Worm (Caenorhabditis elegans) whole organism, L4 larva: ENCODE results near the gene Y57G11C.14.
A peak's percentile ranks its signal among the peaks of the same experiment; 100 is the strongest.

Source experiments
- D1046.2 ChIP-seq: fragments of 200-800 bp; sonication (Bioruptor generic); IDR thresholded peaks from 2 replicates; pipeline ENCODE4 v1.3.6; 2022; ENCODE audit warnings: missing genetic modification characterization, missing compliant biosample characterization
- F10B5.3 ChIP-seq: sonication (generic microtip); optimal IDR thresholded peaks from 2 replicates; lab custom pipeline; 2016; ENCODE audit warnings: mild to moderate bottlenecking, missing genetic modification characterization, missing compliant biosample characterization
- T20F7.1 ChIP-seq: fragments of 200-800 bp; sonication (Bioruptor generic); optimal IDR thresholded peaks from 2 replicates; lab custom pipeline; 2018; ENCODE audit warnings: mild to moderate bottlenecking, missing genetic modification characterization, missing compliant biosample characterization
- T26A8.4 ChIP-seq: fragments of 200-800 bp; sonication (Bioruptor generic); IDR thresholded peaks from 2 replicates; pipeline ENCODE4 v1.3.6; 2022; ENCODE audit warnings: missing genetic modification characterization, missing compliant biosample characterization
- Y48G9A.11 ChIP-seq: fragments of 200-800 bp; sonication (Bioruptor generic); IDR thresholded peaks from 2 replicates; pipeline ENCODE4 v1.3.6; 2022; ENCODE audit warnings: missing genetic modification reagents, missing genetic modification characterization, missing compliant biosample characterization
- ZK546.5 ChIP-seq, 2 experiments: sonication (generic microtip); optimal IDR thresholded peaks; 2 replicates each; lab custom pipeline; 2017; ENCODE audit warnings: missing biosample characterization in 2 of 2, missing genetic modification characterization in 2 of 2
- ama-1 ChIP-seq: fragments of 150-350 bp; optimal IDR thresholded peaks from 2 replicates; lab custom pipeline; 2014; ENCODE audit warnings: inconsistent platforms, mixed read lengths
- ceh-20 ChIP-seq: fragments of 200-800 bp; sonication (Bioruptor generic); IDR thresholded peaks from 2 replicates; pipeline ENCODE4 v1.3.6; 2022; ENCODE audit warnings: missing genetic modification reagents, missing genetic modification characterization, missing compliant biosample characterization
- ceh-28 ChIP-seq: fragments of 150-350 bp; optimal IDR thresholded peaks from 2 replicates; lab custom pipeline; 2014; ENCODE audit warnings: missing biosample characterization, missing genetic modification reagents, missing genetic modification characterization
- ceh-32 ChIP-seq: sonication (generic microtip); optimal IDR thresholded peaks from 2 replicates; lab custom pipeline; 2016; ENCODE audit warnings: mild to moderate bottlenecking, missing genetic modification characterization, missing compliant biosample characterization; ENCODE audit not compliant: poor library complexity
- ces-1 ChIP-seq: fragments of 150-350 bp; sonication (generic microtip); optimal IDR thresholded peaks from 4 replicates; lab custom pipeline; 2014; ENCODE audit warnings: missing biosample characterization, missing genetic modification reagents, missing genetic modification characterization
- cey-2 ChIP-seq: sonication (generic microtip); optimal IDR thresholded peaks from 3 replicates; lab custom pipeline; 2017; ENCODE audit warnings: missing genetic modification characterization, mild to moderate bottlenecking, missing compliant biosample characterization, antibody characterized with exemption, borderline replicate concordance; ENCODE audit not compliant: insufficient read depth
- ctbp-1 ChIP-seq: fragments of 200-800 bp; sonication (Bioruptor generic); IDR thresholded peaks from 2 replicates; pipeline ENCODE4 v1.3.6; 2022; ENCODE audit warnings: missing genetic modification reagents, missing genetic modification characterization, missing compliant biosample characterization
- daf-12 ChIP-seq: fragments of 150-350 bp; optimal IDR thresholded peaks from 2 replicates; lab custom pipeline; 2014; ENCODE audit warnings: missing biosample characterization, missing genetic modification reagents, missing genetic modification characterization
- daf-16 ChIP-seq, 3 experiments: sonication (generic microtip); optimal IDR thresholded peaks; 2 replicates each; lab custom pipeline; 2016 to 2017; ENCODE audit warnings: missing genetic modification characterization in 3 of 3, missing genetic modification reagents in 3 of 3, mild to moderate bottlenecking in 2 of 3, missing compliant biosample characterization in 2 of 3, missing biosample characterization in 1 of 3, moderate library complexity in 1 of 3
- daf-19 ChIP-seq: fragments of 200-800 bp; sonication (Bioruptor generic); conservative IDR thresholded peaks from 2 replicates; pipeline ENCODE4 v1.3.6; 2022; ENCODE audit warnings: missing genetic modification characterization, missing compliant biosample characterization
- daf-8 ChIP-seq: fragments of 200-800 bp; sonication (Bioruptor generic); IDR thresholded peaks from 2 replicates; pipeline ENCODE4 v1.3.6; 2022; ENCODE audit warnings: missing genetic modification characterization, missing compliant biosample characterization
- dmd-6 ChIP-seq: fragments of 200-800 bp; sonication (Bioruptor generic); IDR thresholded peaks from 2 replicates; pipeline ENCODE4 v1.3.6; 2022; ENCODE audit warnings: missing genetic modification reagents, missing genetic modification characterization, missing compliant biosample characterization
- dmd-9 ChIP-seq: fragments of 200-800 bp; sonication (Bioruptor generic); IDR thresholded peaks from 2 replicates; pipeline ENCODE4 v1.3.6; 2022; ENCODE audit warnings: missing genetic modification reagents, missing genetic modification characterization, missing compliant biosample characterization
- duxl-1 ChIP-seq: sonication (generic microtip); optimal IDR thresholded peaks from 2 replicates; lab custom pipeline; 2016; ENCODE audit warnings: mild to moderate bottlenecking, missing genetic modification characterization, moderate library complexity, missing compliant biosample characterization; ENCODE audit not compliant: poor library complexity
- egl-27 ChIP-seq: sonication (generic microtip); optimal IDR thresholded peaks from 3 replicates; lab custom pipeline; 2017; ENCODE audit warnings: missing biosample characterization, missing genetic modification reagents, missing genetic modification characterization
- fos-1 ChIP-seq: fragments of 150-350 bp; optimal IDR thresholded peaks from 2 replicates; lab custom pipeline; 2014; ENCODE audit warnings: missing biosample characterization, missing genetic modification characterization
- hlh-11 ChIP-seq: fragments of 200-800 bp; sonication (Bioruptor generic); optimal IDR thresholded peaks from 2 replicates; lab custom pipeline; 2018; ENCODE audit warnings: mild to moderate bottlenecking, missing genetic modification characterization, missing compliant biosample characterization
- lim-7 ChIP-seq: fragments of 200-800 bp; sonication (Bioruptor generic); IDR thresholded peaks from 2 replicates; pipeline ENCODE4 v1.3.6; 2022; ENCODE audit warnings: missing genetic modification characterization, missing compliant biosample characterization
- lin-15B ChIP-seq: fragments of 150-350 bp; sonication (generic microtip); optimal IDR thresholded peaks from 3 replicates; lab custom pipeline; 2014; ENCODE audit warnings: missing biosample characterization, missing genetic modification characterization
- lin-38 ChIP-seq: fragments of 200-800 bp; sonication (Bioruptor generic); IDR thresholded peaks from 2 replicates; pipeline ENCODE4 v1.3.6; 2022; ENCODE audit warnings: missing genetic modification reagents, missing genetic modification characterization, missing compliant biosample characterization
- lin-39 ChIP-seq: fragments of 150-350 bp; optimal IDR thresholded peaks from 2 replicates; lab custom pipeline; 2014; ENCODE audit warnings: missing biosample characterization, missing genetic modification reagents, missing genetic modification characterization
- lir-3 ChIP-seq: sonication (generic microtip); optimal IDR thresholded peaks from 2 replicates; lab custom pipeline; 2016; ENCODE audit warnings: mild to moderate bottlenecking, missing genetic modification characterization, missing compliant biosample characterization
- mdl-1 ChIP-seq, 2 experiments: fragments of 150-350 bp in 1 of 2; sonication (generic microtip) in 1 of 2; optimal IDR thresholded peaks; 2 replicates each; lab custom pipeline; 2014 to 2017; ENCODE audit warnings: missing biosample characterization in 2 of 2, missing genetic modification characterization in 2 of 2
- mep-1 ChIP-seq: fragments of 150-350 bp; sonication (generic microtip); optimal IDR thresholded peaks from 3 replicates; lab custom pipeline; 2014; ENCODE audit warnings: missing biosample characterization, missing genetic modification characterization
- mes-2 ChIP-seq: sonication (generic microtip); optimal IDR thresholded peaks from 2 replicates; lab custom pipeline; 2016; ENCODE audit warnings: missing genotype, mild to moderate bottlenecking, missing genetic modification characterization, missing compliant biosample characterization; ENCODE audit not compliant: poor library complexity, severe bottlenecking
- mxl-2 ChIP-seq: fragments of 200-800 bp; sonication (Bioruptor generic); conservative IDR thresholded peaks from 2 replicates; pipeline ENCODE4 v1.3.6; 2022; ENCODE audit warnings: missing genetic modification reagents, missing genetic modification characterization, missing compliant biosample characterization
- mxl-3 ChIP-seq: fragments of 200-800 bp; sonication (Bioruptor generic); optimal IDR thresholded peaks from 2 replicates; lab custom pipeline; 2018; ENCODE audit warnings: mild to moderate bottlenecking, missing genetic modification characterization, missing compliant biosample characterization
- nhr-10 ChIP-seq: fragments of 150-350 bp; optimal IDR thresholded peaks from 2 replicates; lab custom pipeline; 2014; ENCODE audit warnings: missing biosample characterization, missing genetic modification characterization
- nhr-11 ChIP-seq: fragments of 150-350 bp; optimal IDR thresholded peaks from 2 replicates; lab custom pipeline; 2014; ENCODE audit warnings: missing biosample characterization, missing genetic modification characterization
- nhr-237 ChIP-seq: sonication (generic microtip); optimal IDR thresholded peaks from 2 replicates; lab custom pipeline; 2017; ENCODE audit warnings: missing biosample characterization, missing genetic modification characterization
- nhr-48 ChIP-seq: sonication (generic microtip); optimal IDR thresholded peaks from 2 replicates; lab custom pipeline; 2016; ENCODE audit warnings: mild to moderate bottlenecking, missing genetic modification characterization, missing compliant biosample characterization
- php-3 ChIP-seq: fragments of 200-800 bp; sonication (Bioruptor generic); IDR thresholded peaks from 2 replicates; pipeline ENCODE4 v1.3.6; 2022; ENCODE audit warnings: missing genetic modification reagents, missing genetic modification characterization, missing compliant biosample characterization
- spr-3 ChIP-seq: fragments of 200-800 bp; sonication (Bioruptor generic); optimal IDR thresholded peaks from 2 replicates; lab custom pipeline; 2018; ENCODE audit warnings: mild to moderate bottlenecking, missing genetic modification characterization, missing compliant biosample characterization
- tag-97 ChIP-seq: fragments of 200-800 bp; sonication (Bioruptor generic); IDR thresholded peaks from 2 replicates; pipeline ENCODE4 v1.3.6; 2022; ENCODE audit warnings: missing genetic modification characterization, missing compliant biosample characterization
- tra-1 ChIP-seq: fragments of 200-800 bp; sonication (Bioruptor generic); IDR thresholded peaks from 2 replicates; pipeline ENCODE4 v1.3.6; 2022; ENCODE audit warnings: missing genetic modification reagents, missing genetic modification characterization, missing compliant biosample characterization
- unc-62 ChIP-seq, 3 experiments: fragments of 150-350 bp in 1 of 3; sonication (generic microtip); optimal IDR thresholded peaks in 2 of 3; peaks in 1 of 3; 1 replicate in 1 of 3; 2 replicates in 2 of 3; lab custom pipeline; 2014 to 2017; ENCODE audit warnings: missing biosample characterization in 3 of 3, missing genetic modification characterization in 3 of 3, missing genetic modification reagents in 3 of 3, missing genotype in 1 of 3
- vab-7 ChIP-seq: fragments of 200-800 bp; sonication (Bioruptor generic); IDR thresholded peaks from 2 replicates; pipeline ENCODE4 v1.3.6; 2022; ENCODE audit warnings: missing genetic modification reagents, missing genetic modification characterization, missing compliant biosample characterization
- zip-2 ChIP-seq: fragments of 150-350 bp; optimal IDR thresholded peaks from 2 replicates; lab custom pipeline; 2014; ENCODE audit warnings: missing biosample characterization, missing genetic modification characterization

Gene Y57G11C.14

DNA sequence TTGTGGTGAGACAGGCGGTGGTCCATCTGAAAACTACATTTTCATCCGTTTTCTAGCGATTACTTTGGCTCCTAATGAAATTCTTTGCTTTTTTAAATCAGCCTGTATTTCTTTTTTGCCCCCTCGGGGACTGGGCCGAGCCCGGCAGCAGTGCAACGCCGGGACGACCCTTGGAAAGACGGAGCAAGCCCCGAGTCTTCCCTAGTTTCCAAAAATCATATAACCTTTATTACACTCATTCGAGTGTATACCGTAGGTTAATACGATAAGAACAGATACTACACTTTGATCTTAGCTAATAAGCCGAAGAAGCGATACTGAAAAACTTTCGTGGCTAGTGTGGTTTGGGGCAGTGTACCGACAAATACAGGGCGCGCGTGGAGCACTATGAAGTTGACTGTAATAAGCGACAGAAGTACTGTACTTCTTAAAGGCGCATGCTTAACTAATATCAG, 34.4 kb upstream of the Y57G11C.14 start (continued):
- no peak for TF ChIP-seq T20F7.1 (GFP tag; lab: Kevin White, UChicago)
- no peak for TF ChIP-seq nhr-237 (tag; lab: Kevin White, UChicago)
- no peak for TF ChIP-seq ZK546.5 (tag; optimal IDR thresholded peaks at IDR 0.05; lab: Kevin White, UChicago)
- no peak for TF ChIP-seq nhr-10 (tag; lab: Kevin White, UChicago)
- TF ChIP-seq daf-8 (GFP tag; lab: Robert Waterston, UW) = no peak
- no peak for TF ChIP-seq fos-1 (tag; lab: Kevin White, UChicago)
- no peak for TF ChIP-seq php-3 (GFP tag; lab: Robert Waterston, UW)
- peak; percentile 19; the same call in 1 of the 2 replicates for TF ChIP-seq vab-7 (GFP tag; lab: Robert Waterston, UW)
- TF ChIP-seq mdl-1 (tag; optimal IDR thresholded peaks at IDR 0.05; lab: Kevin White, UChicago) = no peak
- no peak for TF ChIP-seq mxl-2 (GFP tag; lab: Robert Waterston, UW)
- TF ChIP-seq ceh-28 (tag; lab: Kevin White, UChicago) = no peak
- no peak for TF ChIP-seq daf-12 (tag; lab: Kevin White, UChicago)
- no peak for TF ChIP-seq nhr-48 (tag; lab: Kevin White, UChicago)
- 0 out of 2 replicates have a peak, but pooled peaks have one; percentile 5 for TF ChIP-seq dmd-6 (GFP tag; lab: Robert Waterston, UW)
- TF ChIP-seq, all 104 proteins: peak for 20

DNA sequence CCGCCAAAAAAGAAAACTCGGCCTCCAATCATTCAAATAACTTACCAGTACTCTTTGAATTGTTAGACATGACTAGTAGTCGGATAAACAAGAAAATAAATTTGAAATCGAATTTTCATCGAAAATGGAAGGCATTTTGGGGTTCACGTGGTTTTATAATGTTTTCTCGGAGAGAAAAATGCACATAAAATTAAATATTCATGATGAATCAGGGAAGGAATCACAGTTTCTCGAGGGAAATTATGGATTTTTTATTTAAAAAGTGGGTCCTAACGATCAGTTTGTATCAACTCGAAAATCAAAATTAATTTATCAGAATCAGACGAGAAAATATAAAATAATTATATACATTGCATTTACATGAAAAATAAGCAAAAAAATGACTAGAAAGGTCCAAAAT, 33.8 kb upstream of the Y57G11C.14 start, which contains the start of gene Y57G11C.5:
TSS of gene Y57G11C.5 (minus strand) at position 101 of the 400 bp plus-strand sequence.
- TF ChIP-seq T20F7.1 (GFP tag; lab: Kevin White, UChicago) = no peak
- TF ChIP-seq ces-1 = no peak
- no peak for TF ChIP-seq hlh-11
- TF ChIP-seq daf-19 (GFP tag; lab: Robert Waterston, UW) = no peak
- no peak for TF ChIP-seq ceh-20 (GFP tag; lab: Robert Waterston, UW)
- no peak for TF ChIP-seq ama-1 (lab: Kevin White, UChicago)
- no peak for TF ChIP-seq spr-3 (GFP tag; lab: Kevin White, UChicago)
- TF ChIP-seq lin-39 (tag; lab: Kevin White, UChicago) = no peak
- no peak for TF ChIP-seq ceh-32 (tag; lab: Kevin White, UChicago)
- TF ChIP-seq lir-3 = no peak
- no peak for TF ChIP-seq daf-12 (tag; lab: Kevin White, UChicago)

DNA sequence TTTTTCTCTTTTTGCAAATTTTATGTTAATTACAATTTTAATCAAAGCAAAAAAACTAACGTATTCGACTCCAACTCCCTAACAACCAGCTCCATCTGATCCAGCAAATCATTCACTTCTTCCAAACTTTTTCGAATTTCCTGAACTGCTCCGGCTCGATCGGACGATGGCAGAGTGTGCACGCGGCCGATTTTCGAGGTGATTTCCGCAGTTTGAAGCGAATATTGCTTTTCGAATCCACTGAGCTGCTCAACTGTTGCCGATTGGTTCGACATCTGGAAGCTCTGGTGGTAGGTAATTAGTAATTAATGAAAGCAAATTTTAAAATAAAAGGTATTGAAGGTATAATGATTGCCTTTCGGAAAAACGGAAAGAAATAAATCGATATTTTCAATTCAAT, 32.7 kb upstream of the Y57G11C.14 start, which contains the start of gene vti-1:
TSS of gene vti-1 (minus strand) at position 284 of the 400 bp plus-strand sequence.
- TF ChIP-seq lin-38 (GFP tag; lab: Robert Waterston, UW) (peak; percentile 56), Y48G9A.11 (no peak), mxl-3 (GFP tag; lab: Kevin White, UChicago) (no peak), mep-1 (no peak), ctbp-1 (GFP tag; lab: Robert Waterston, UW) (no peak)

DNA sequence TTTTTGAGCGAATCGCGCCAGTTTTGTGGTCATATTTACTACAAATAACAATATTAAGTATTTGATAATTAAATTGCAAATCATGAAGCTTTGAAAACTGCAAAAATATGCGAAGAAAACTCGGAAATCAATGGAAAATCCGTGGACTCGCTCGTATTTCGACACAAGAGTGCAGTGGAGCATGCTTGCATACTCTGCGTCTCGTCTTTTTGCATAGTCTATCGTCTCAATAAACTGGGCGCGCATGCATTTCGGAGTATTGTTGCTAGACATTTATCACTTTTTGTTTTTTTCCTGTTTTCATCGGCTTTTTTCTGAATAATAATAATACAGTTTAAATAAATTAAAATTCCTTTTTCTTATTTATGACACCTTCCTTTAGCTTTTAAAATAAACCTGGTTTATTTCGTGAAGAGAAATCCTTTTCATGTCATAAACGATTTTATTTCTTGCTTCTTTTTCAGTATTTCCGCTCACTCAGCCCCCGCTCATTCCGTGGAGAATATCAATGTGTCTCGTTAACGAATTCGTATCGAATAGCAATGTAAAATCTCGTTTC, 31.3 kb upstream of the Y57G11C.14 start, which contains the start of the genes mrps-7 and Y57G11C.3:
TSS of gene mrps-7 (minus strand) at position 38 of the 559 bp plus-strand sequence.
TSS of gene Y57G11C.3 (plus strand) at position 509 of the 559 bp plus-strand sequence.
- no peak for TF ChIP-seq tag-97 (GFP tag; lab: Robert Waterston, UW)
- TF ChIP-seq nhr-11 (tag; lab: Kevin White, UChicago) = peak; percentile 84
- no peak for TF ChIP-seq tra-1 (GFP tag; lab: Robert Waterston, UW)
- TF ChIP-seq T26A8.4 (GFP tag; lab: Robert Waterston, UW) = peak; percentile 76
- peak in 1 of 2 experiments; percentile 87 for TF ChIP-seq unc-62 (GFP tag; optimal IDR thresholded peaks at IDR 0.05 in 1 of 2; lab: Kevin White, UChicago)
- TF ChIP-seq unc-62 (tag; optimal IDR thresholded peaks at IDR 0.05; lab: Kevin White, UChicago) = no peak
- peak; percentile 26 for TF ChIP-seq F10B5.3 (tag; lab: Kevin White, UChicago)
- TF ChIP-seq duxl-1 (tag; lab: Kevin White, UChicago) = peak; percentile 85
- TF ChIP-seq zip-2 (tag; lab: Kevin White, UChicago) = no peak
- TF ChIP-seq lin-15B (tag; lab: Kevin White, UChicago) = peak; percentile 77
- TF ChIP-seq mes-2 (tag; lab: Kevin White, UChicago) = peak; percentile 93
- no peak for TF ChIP-seq dmd-9
- no peak for TF ChIP-seq nhr-10 (tag; lab: Kevin White, UChicago)
- no peak for TF ChIP-seq lin-39 (tag; lab: Kevin White, UChicago)
- no peak for TF ChIP-seq lim-7
- TF ChIP-seq cey-2 = no peak
- TF ChIP-seq D1046.2 (GFP tag; lab: Robert Waterston, UW) = no peak
- TF ChIP-seq daf-16 (GFP tag; optimal IDR thresholded peaks at IDR 0.05; lab: Kevin White, UChicago) = peak; percentile 1 to 39
- peak; percentile 49 for TF ChIP-seq daf-16 (tag; optimal IDR thresholded peaks at IDR 0.05; lab: Kevin White, UChicago)
- peak; percentile 100 for TF ChIP-seq lin-38 (GFP tag; lab: Robert Waterston, UW)
- no peak for TF ChIP-seq egl-27 (tag; lab: Kevin White, UChicago)
